Fruit fly (Drosophila melanogaster): ENCODE results near the gene RanBP3.

dm6 chr3R:23752728-23753127 is at the start of gene RanBP3, which contains the start of gene Rpt5:
- peak; percentile 20; the same call in 1 of the 2 replicates for TF ChIP-seq CG32121 (GFP tag; IDR thresholded peaks at IDR 0.05)
- no peak for TF ChIP-seq CG14655 (GFP tag; optimal IDR thresholded peaks at IDR 0.05)
- peak; percentile 6 for TF ChIP-seq EcR (GFP tag; optimal IDR thresholded peaks at IDR 0.05)
- TF ChIP-seq fd96Ca (GFP tag; IDR thresholded peaks at IDR 0.05), result peak; percentile 28; the same call in 1 of the 3 replicates
- no peak for TF ChIP-seq Pif1A (GFP tag; optimal IDR thresholded peaks at IDR 0.05)
- peak; percentile 39 for TF ChIP-seq CG15710 (tag; optimal IDR thresholded peaks at IDR 0.05)
- peak; percentile 29; the same call in 1 of the 3 replicates for TF ChIP-seq CG4496 (GFP tag; IDR thresholded peaks at IDR 0.05)
- no peak for TF ChIP-seq CG13204 (GFP tag; optimal IDR thresholded peaks at IDR 0.05)
- TF ChIP-seq Ets98B (GFP tag; IDR thresholded peaks at IDR 0.05), result peak; percentile 58
- no peak for TF ChIP-seq Pif1B (GFP tag; optimal IDR thresholded peaks at IDR 0.05)
- no peak for TF ChIP-seq CG9948 (tag; optimal IDR thresholded peaks at IDR 0.05)
- TF ChIP-seq Snoo (tag; optimal IDR thresholded peaks at IDR 0.05), result peak; percentile 40
- TF ChIP-seq CG10348 (GFP tag; IDR thresholded peaks at IDR 0.05), result no peak

Measured in whole organism, pupa.